Fruit fly (Drosophila melanogaster) whole organism, wandering third instar larva: ENCODE results near the gene Send1.

Source experiments
- CG32264 ChIP-seq: fragments of 200-800 bp; sonication (Bioruptor generic); optimal IDR thresholded peaks from 2 replicates; lab custom pipeline; 2016; ENCODE audit warnings: missing biosample characterization, missing genetic modification characterization
- CG9705 ChIP-seq: fragments of 200-800 bp; sonication (Bioruptor generic); optimal IDR thresholded peaks from 2 replicates; lab custom pipeline; 2018; ENCODE audit warnings: missing biosample characterization, mild to moderate bottlenecking, missing genetic modification characterization
- Dfd ChIP-seq: fragments of >200 bp; optimal IDR thresholded peaks from 2 replicates; lab custom pipeline; 2017; ENCODE audit warnings: missing biosample characterization, missing genetic modification characterization
- Dif ChIP-seq: fragments of 200-275, 200-300 bp; sonication (Bioruptor generic); optimal IDR thresholded peaks from 2 replicates; lab custom pipeline; 2018; ENCODE audit warnings: missing biosample characterization, missing genetic modification characterization; ENCODE audit not compliant: partially characterized antibody
- GATAd ChIP-seq: sonication (Bioruptor generic); optimal IDR thresholded peaks from 2 replicates; lab custom pipeline; 2016; ENCODE audit warnings: missing biosample characterization, missing genetic modification characterization
- HLH106 ChIP-seq: fragments of 200-800 bp; optimal IDR thresholded peaks from 3 replicates; lab custom pipeline; 2019; ENCODE audit warnings: missing biosample characterization, mild to moderate bottlenecking, missing genetic modification characterization, moderate library complexity
- Hr78 ChIP-seq: fragments of >200 bp; optimal IDR thresholded peaks from 2 replicates; lab custom pipeline; 2017; ENCODE audit warnings: missing biosample characterization, missing genetic modification characterization
- Hr83 ChIP-seq: fragments of 200-300 bp; sonication (Bioruptor generic); optimal IDR thresholded peaks from 2 replicates; lab custom pipeline; 2016; ENCODE audit warnings: missing biosample characterization, mild to moderate bottlenecking, missing genetic modification characterization, moderate library complexity; ENCODE audit not compliant: poor library complexity, severe bottlenecking
- Mio ChIP-seq: sonication (Bioruptor generic); optimal IDR thresholded peaks from 2 replicates; lab custom pipeline; 2016; ENCODE audit warnings: missing biosample characterization, missing genetic modification characterization
- Myc ChIP-seq: fragments of >200 bp; optimal IDR thresholded peaks from 2 replicates; lab custom pipeline; 2017
- N ChIP-seq: fragments of >200 bp; optimal IDR thresholded peaks from 2 replicates; lab custom pipeline; 2018; ENCODE audit warnings: missing biosample characterization, missing external identifiers, missing genetic modification characterization
- Rel ChIP-seq, 2 experiments: fragments of 200-800 bp; sonication (Bioruptor generic) in 1 of 2; optimal IDR thresholded peaks; 2 replicates in 1 of 2; 3 replicates in 1 of 2; lab custom pipeline; 2016 to 2019; ENCODE audit warnings: mild to moderate bottlenecking in 2 of 2, missing biosample characterization in 2 of 2, missing genetic modification characterization in 2 of 2, moderate library complexity in 1 of 2
- Sp1 ChIP-seq: fragments of 200-800 bp; sonication (Bioruptor generic); optimal IDR thresholded peaks from 3 replicates; lab custom pipeline; 2019; ENCODE audit warnings: missing biosample characterization, mild to moderate bottlenecking, missing genetic modification characterization, moderate library complexity
- Vsx2 ChIP-seq: fragments of 200-300, 225-300 bp; sonication (Bioruptor generic); optimal IDR thresholded peaks from 2 replicates; lab custom pipeline; 2018; ENCODE audit warnings: missing biosample characterization, missing genetic modification characterization; ENCODE audit not compliant: partially characterized antibody
- br ChIP-seq: fragments of 200-800 bp; sonication (Bioruptor generic); optimal IDR thresholded peaks from 2 replicates; lab custom pipeline; 2016; ENCODE audit warnings: missing biosample characterization, missing genetic modification characterization
- brk ChIP-seq: fragments of 200-800 bp; sonication (Bioruptor generic); optimal IDR thresholded peaks from 2 replicates; lab custom pipeline; 2016; ENCODE audit warnings: missing biosample characterization, mild to moderate bottlenecking, missing genetic modification characterization
- dl ChIP-seq, 2 experiments: fragments of 175-275, 200-275 bp in 1 of 2; fragments of 200-275 bp in 1 of 2; sonication (Bioruptor generic); optimal IDR thresholded peaks; lab custom pipeline; 2018; ENCODE audit warnings: mild to moderate bottlenecking in 2 of 2, missing biosample characterization in 2 of 2, missing genetic modification characterization in 2 of 2, moderate library complexity in 2 of 2; ENCODE audit not compliant: partially characterized antibody in 2 of 2, insufficient read depth in 1 of 2
- dmrt93B ChIP-seq: fragments of 200-800 bp; sonication (Bioruptor generic); optimal IDR thresholded peaks from 2 replicates; lab custom pipeline; 2018; ENCODE audit warnings: missing biosample characterization, mild to moderate bottlenecking, missing genetic modification characterization
- ey ChIP-seq: fragments of 200-800 bp; sonication (Bioruptor generic); optimal IDR thresholded peaks from 2 replicates; lab custom pipeline; 2016; ENCODE audit warnings: missing biosample characterization, missing genetic modification characterization
- fru ChIP-seq: fragments of 200-800 bp; sonication (Bioruptor generic); optimal IDR thresholded peaks from 3 replicates; lab custom pipeline; 2016; ENCODE audit warnings: missing biosample characterization, mild to moderate bottlenecking, missing genetic modification characterization
- h ChIP-seq: fragments of 200-800 bp; sonication (Bioruptor generic); optimal IDR thresholded peaks from 3 replicates; lab custom pipeline; 2016; ENCODE audit warnings: missing biosample characterization, mild to moderate bottlenecking, missing genetic modification characterization
- jim ChIP-seq: fragments of 175-275, 200-325 bp; sonication (Bioruptor generic); optimal IDR thresholded peaks from 2 replicates; lab custom pipeline; 2016; ENCODE audit warnings: missing biosample characterization, mild to moderate bottlenecking, missing genetic modification characterization
- lola ChIP-seq: fragments of >200 bp; optimal IDR thresholded peaks from 2 replicates; lab custom pipeline; 2017; ENCODE audit warnings: missing biosample characterization, missing genetic modification characterization
- pan ChIP-seq: fragments of >200 bp; optimal IDR thresholded peaks from 2 replicates; lab custom pipeline; 2017
- psq ChIP-seq: fragments of 200-800 bp; sonication (Bioruptor generic); optimal IDR thresholded peaks from 3 replicates; lab custom pipeline; 2017; ENCODE audit warnings: missing biosample characterization, mild to moderate bottlenecking, missing genetic modification characterization, moderate library complexity
- rgr ChIP-seq: fragments of 200-800 bp; sonication (Bioruptor generic); optimal IDR thresholded peaks from 3 replicates; lab custom pipeline; 2016; ENCODE audit warnings: missing biosample characterization, mild to moderate bottlenecking, missing genetic modification characterization
- sage ChIP-seq: fragments of 200-800 bp; sonication (Bioruptor generic); optimal IDR thresholded peaks from 2 replicates; lab custom pipeline; 2016; ENCODE audit warnings: missing biosample characterization, mild to moderate bottlenecking, missing genetic modification characterization
- sv ChIP-seq: fragments of 200-800 bp; sonication (Bioruptor generic); optimal IDR thresholded peaks from 3 replicates; lab custom pipeline; 2016; ENCODE audit warnings: missing biosample characterization, missing genetic modification characterization
- tai ChIP-seq: sonication (Bioruptor generic); optimal IDR thresholded peaks from 2 replicates; lab custom pipeline; 2016; ENCODE audit warnings: missing biosample characterization, missing genetic modification characterization
- usp ChIP-seq: fragments of >200 bp; optimal IDR thresholded peaks from 2 replicates; lab custom pipeline; 2017; ENCODE audit warnings: missing biosample characterization, missing genetic modification characterization
- woc ChIP-seq: sonication (Bioruptor generic); optimal IDR thresholded peaks from 2 replicates; lab custom pipeline; 2016; ENCODE audit warnings: missing biosample characterization, mild to moderate bottlenecking, missing genetic modification characterization

The Send1 gene

dm6 chr2L:2254950-2255349 lies at the start of gene Send1:
Gene Send1, minus strand, starts transcription at chr2L:2255050.
- TF ChIP-seq fru (GFP tag; lab: Kevin White, UChicago) (no peak), jim (no peak), Sp1 (GFP tag; lab: Kevin White, UChicago) (no peak), dl (GFP tag; optimal IDR thresholded peaks at IDR 0.05; lab: Kevin White, UChicago; ENCODE audit: insufficient read depth in 1 of 2, partially characterized antibody in 2 of 2) (no peak)

dm6 chr2L:2299803-2300202 lies 45.0 kb upstream of the Send1 start, which contains the start of gene CG31949:
Gene CG31949, plus strand, starts transcription at chr2L:2300103.
- TF ChIP-seq rgr: no peak
- no peak for TF ChIP-seq lola (GFP tag; lab: Kevin White, UChicago)
- no peak for TF ChIP-seq fru (GFP tag; lab: Kevin White, UChicago)
- TF ChIP-seq pan (lab: Kevin White, UChicago): no peak
- no peak for TF ChIP-seq Mio
- no peak for TF ChIP-seq CG9705
- TF ChIP-seq Rel (GFP tag; optimal IDR thresholded peaks at IDR 0.05; lab: Kevin White, UChicago): no peak
- TF ChIP-seq Rel (tag; optimal IDR thresholded peaks at IDR 0.05; lab: Kevin White, UChicago): no peak
- no peak for TF ChIP-seq Myc (lab: Kevin White, UChicago)
- TF ChIP-seq usp (GFP tag; lab: Kevin White, UChicago): no peak
- TF ChIP-seq ey: no peak
- TF ChIP-seq tai (GFP tag; lab: Kevin White, UChicago): no peak
- TF ChIP-seq Hr78 (GFP tag; lab: Kevin White, UChicago): no peak
- no peak for TF ChIP-seq Dif
- no peak for TF ChIP-seq Sp1 (GFP tag; lab: Kevin White, UChicago)
- no peak for TF ChIP-seq N (GFP tag; lab: Kevin White, UChicago)
- no peak for TF ChIP-seq sage
- no peak for TF ChIP-seq Hr83 (GFP tag; lab: Kevin White, UChicago)
- TF ChIP-seq CG32264 (GFP tag; lab: Kevin White, UChicago): no peak
- TF ChIP-seq woc (GFP tag; lab: Kevin White, UChicago): no peak
- TF ChIP-seq, all 38 proteins: peak for 0

dm6 chr2L:2290638-2291037 lies 35.8 kb upstream of the Send1 start, which contains the start of gene robl22E:
Gene robl22E, minus strand, starts transcription at chr2L:2290738.
- TF ChIP-seq ey (no peak), h (GFP tag; lab: Kevin White, UChicago) (no peak), Sp1 (GFP tag; lab: Kevin White, UChicago) (no peak), br (GFP tag; lab: Kevin White, UChicago) (no peak), usp (GFP tag; lab: Kevin White, UChicago) (no peak), lola (GFP tag; lab: Kevin White, UChicago) (no peak), psq (GFP tag; lab: Kevin White, UChicago) (no peak), Vsx2 (GFP tag; lab: Kevin White, UChicago) (no peak), Myc (lab: Kevin White, UChicago) (no peak), fru (GFP tag; lab: Kevin White, UChicago) (no peak), CG32264 (GFP tag; lab: Kevin White, UChicago) (no peak), N (GFP tag; lab: Kevin White, UChicago) (no peak), dl (GFP tag; optimal IDR thresholded peaks at IDR 0.05; lab: Kevin White, UChicago; ENCODE audit: insufficient read depth in 1 of 2, partially characterized antibody in 2 of 2) (no peak), Mio (no peak), HLH106 (tag; lab: Kevin White, UChicago) (no peak)

- TF ChIP-seq Dfd (GFP tag; lab: Kevin White, UChicago): no peak
- TF ChIP-seq ey: no peak
- TF ChIP-seq sv (GFP tag; lab: Kevin White, UChicago): no peak
- TF ChIP-seq dmrt93B (GFP tag; lab: Kevin White, UChicago): no peak
- TF ChIP-seq rgr: no peak
- no peak for TF ChIP-seq dl (GFP tag; optimal IDR thresholded peaks at IDR 0.05; lab: Kevin White, UChicago; ENCODE audit: insufficient read depth in 1 of 2, partially characterized antibody in 2 of 2)
- no peak for TF ChIP-seq pan (lab: Kevin White, UChicago)
- TF ChIP-seq Mio: no peak
- TF ChIP-seq GATAd (GFP tag; lab: Kevin White, UChicago): no peak
- no peak for TF ChIP-seq brk (GFP tag; lab: Kevin White, UChicago)
- TF ChIP-seq br (GFP tag; lab: Kevin White, UChicago): no peak
- no peak for TF ChIP-seq sage
- TF ChIP-seq HLH106 (tag; lab: Kevin White, UChicago): no peak
- no peak for TF ChIP-seq Rel (GFP tag; optimal IDR thresholded peaks at IDR 0.05; lab: Kevin White, UChicago)
- TF ChIP-seq Rel (tag; optimal IDR thresholded peaks at IDR 0.05; lab: Kevin White, UChicago): no peak
Observed at dm6 chr2L:2289316-2289715, 34.5 kb upstream of the Send1 start, which contains the start of gene CG17237. Gene CG17237, minus strand, starts transcription at chr2L:2289416.
